Worm (Caenorhabditis elegans) whole organism, midembryonic: Measurements from ENCODE around the gene Y42G9A.3.

Experiments used
- T22C8.4 ChIP-seq: fragments of 200-800 bp; sonication (Bioruptor generic); IDR thresholded peaks from 2 replicates; pipeline ENCODE4 v1.3.6; 2022; ENCODE audit warnings: missing genetic modification characterization, missing compliant biosample characterization
- cog-1 ChIP-seq: sonication (generic microtip); optimal IDR thresholded peaks from 2 replicates; lab custom pipeline; 2016; ENCODE audit warnings: missing genetic modification characterization, missing compliant biosample characterization
- flt-1 ChIP-seq: fragments of 200-800 bp; sonication (Bioruptor generic); IDR thresholded peaks from 2 replicates; pipeline ENCODE4 v1.3.6; 2022; ENCODE audit warnings: missing genetic modification characterization, missing compliant biosample characterization
- klf-2 ChIP-seq: fragments of 200-800 bp; sonication (Bioruptor generic); conservative IDR thresholded peaks from 2 replicates; pipeline ENCODE4 v1.3.6; 2022; ENCODE audit warnings: missing genetic modification reagents, missing genetic modification characterization, missing compliant biosample characterization
- med-1 ChIP-seq: sonication (generic microtip); optimal IDR thresholded peaks from 2 replicates; lab custom pipeline; 2017; ENCODE audit warnings: missing genetic modification characterization, mild to moderate bottlenecking, missing compliant biosample characterization, antibody characterized with exemption, missing genetic modification reagents; ENCODE audit not compliant: insufficient read depth
- ref-1 ChIP-seq: fragments of 200-800 bp; sonication (Bioruptor generic); conservative IDR thresholded peaks from 2 replicates; pipeline ENCODE4 v1.3.6; 2022; ENCODE audit warnings: missing genetic modification reagents, missing genetic modification characterization, missing compliant biosample characterization
- tab-1 ChIP-seq: fragments of 200-800 bp; sonication (Bioruptor generic); IDR thresholded peaks from 2 replicates; pipeline ENCODE4 v1.3.6; 2022; ENCODE audit warnings: missing genetic modification characterization, missing compliant biosample characterization
- ztf-23 ChIP-seq: fragments of 200-800 bp; sonication (Bioruptor generic); IDR thresholded peaks from 2 replicates; pipeline ENCODE4 v1.3.6; 2022; ENCODE audit warnings: missing genetic modification reagents, missing genetic modification characterization, missing compliant biosample characterization
- ztf-29 ChIP-seq: fragments of 200-800 bp; sonication (Bioruptor generic); IDR thresholded peaks from 2 replicates; pipeline ENCODE4 v1.3.6; 2022; ENCODE audit warnings: missing genetic modification reagents, missing genetic modification characterization, missing compliant biosample characterization

DNA sequence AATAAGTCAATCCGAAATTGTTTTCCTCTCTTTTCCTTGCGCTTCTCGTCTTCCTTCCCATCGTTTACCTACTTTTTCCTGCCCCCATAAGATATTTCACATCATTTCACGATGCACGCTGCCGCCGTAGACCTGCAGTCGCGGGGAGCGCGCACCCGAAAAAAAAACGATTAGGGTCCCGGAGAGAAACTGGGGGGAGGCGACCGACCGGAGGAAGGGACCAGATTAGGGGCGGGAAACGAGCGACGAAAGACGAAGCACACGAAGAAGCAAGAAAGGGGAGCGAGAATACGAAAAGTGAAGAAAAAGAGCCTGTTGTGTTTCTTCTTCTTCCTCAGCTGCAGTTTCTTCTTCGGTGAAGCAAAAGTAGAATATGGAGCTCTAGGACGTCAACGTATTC is 10.8 kb upstream of the Y42G9A.3 start:
- TF ChIP-seq klf-2 (GFP tag; lab: Robert Waterston, UW) (no peak), tab-1 (GFP tag; lab: Robert Waterston, UW) (no peak), ref-1 (no peak), ztf-29 (GFP tag; lab: Robert Waterston, UW) (no peak), flt-1 (GFP tag; lab: Robert Waterston, UW) (no peak), ztf-23 (no peak), cog-1 (tag; lab: Kevin White, UChicago) (no peak), med-1 (GFP tag; lab: Kevin White, UChicago) (no peak), T22C8.4 (no peak)
